Worm (Caenorhabditis elegans) whole organism, L3 larva: ENCODE results near the gene mtr-4.

Source experiments
- aly-2 ChIP-seq: fragments of 150-350 bp; optimal IDR thresholded peaks from 2 replicates; lab custom pipeline; 2014; ENCODE audit warnings: missing biosample characterization, missing genetic modification characterization
- egl-27 ChIP-seq: sonication (generic microtip); optimal IDR thresholded peaks from 4 replicates; lab custom pipeline; 2017; ENCODE audit warnings: missing biosample characterization, missing genetic modification reagents, missing genetic modification characterization
- hmg-11 ChIP-seq: sonication (generic microtip); optimal IDR thresholded peaks from 2 replicates; lab custom pipeline; 2016; ENCODE audit warnings: missing genetic modification characterization, missing compliant biosample characterization
- nhr-237 ChIP-seq: fragments of 150-350 bp; optimal IDR thresholded peaks from 2 replicates; lab custom pipeline; 2014; ENCODE audit warnings: missing biosample characterization, missing genetic modification characterization
- nhr-25 ChIP-seq: sonication (generic microtip); optimal IDR thresholded peaks from 2 replicates; lab custom pipeline; 2017; ENCODE audit warnings: missing biosample characterization, missing genetic modification characterization
- nhr-76 ChIP-seq: fragments of 150-350 bp; sonication (generic microtip); optimal IDR thresholded peaks from 5 replicates; lab custom pipeline; 2014; ENCODE audit warnings: missing biosample characterization, missing genetic modification characterization
- skn-1 ChIP-seq: fragments of 150-350 bp; optimal IDR thresholded peaks from 2 replicates; lab custom pipeline; 2014; ENCODE audit warnings: missing biosample characterization, missing genetic modification characterization
- unc-39 ChIP-seq: sonication (generic microtip); optimal IDR thresholded peaks from 4 replicates; lab custom pipeline; 2017; ENCODE audit warnings: missing biosample characterization, missing genetic modification characterization

ce11 chrIV:9822585-9822984, 2.9 kb upstream of the mtr-4 start:
- TF ChIP-seq egl-27 (tag; lab: Kevin White, UChicago), result no peak
- TF ChIP-seq nhr-25 (tag; lab: Kevin White, UChicago), result no peak
- no peak for TF ChIP-seq skn-1 (tag; lab: Kevin White, UChicago)
- TF ChIP-seq unc-39 (tag; lab: Kevin White, UChicago), result no peak
- TF ChIP-seq aly-2 (tag; lab: Kevin White, UChicago), result no peak
- TF ChIP-seq nhr-76 (tag; lab: Kevin White, UChicago), result no peak
- TF ChIP-seq hmg-11 (tag; lab: Kevin White, UChicago), result no peak
- no peak for TF ChIP-seq nhr-237 (tag; lab: Kevin White, UChicago)
